Worm (Caenorhabditis elegans): ENCODE data around the gene C34F6.11.
A peak's percentile ranks its signal among the peaks of the same experiment; 100 is the strongest.

Gene C34F6.11

DNA sequence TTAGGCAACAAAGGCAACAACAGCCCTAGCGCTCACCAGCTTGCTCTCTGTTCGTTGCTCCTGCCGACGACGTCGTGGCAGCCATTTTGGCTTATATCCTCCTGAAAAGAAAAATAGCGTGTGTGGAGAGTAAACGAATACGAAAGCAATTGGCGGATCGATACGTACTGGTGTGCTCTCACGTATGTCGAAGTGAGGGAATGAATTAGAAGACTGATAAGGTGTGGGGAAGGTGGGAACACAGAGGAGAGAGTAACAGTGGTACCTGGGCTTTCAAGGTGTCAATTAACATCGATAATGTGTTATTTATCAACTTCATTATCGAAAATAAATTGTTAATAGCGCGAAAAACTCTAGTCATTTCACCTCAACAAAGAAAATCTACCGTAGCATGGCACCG lies 5.1 kb upstream of the C34F6.11 start, which contains the start of gene C34F6.5:
Gene C34F6.5 (minus strand): TSS at position 101 of the 400 bp plus-strand sequence.
- no peak for TF ChIP-seq ztf-11 (tag; optimal IDR thresholded peaks at IDR 0.05)
- no peak for TF ChIP-seq M03D4.4 (tag; optimal IDR thresholded peaks at IDR 0.05)
- no peak for TF ChIP-seq unc-120 (tag; optimal IDR thresholded peaks at IDR 0.05; ENCODE audit: poor library complexity, severe bottlenecking)
- no peak for TF ChIP-seq lsy-2 (tag; optimal IDR thresholded peaks at IDR 0.05)
- TF ChIP-seq nhr-28 (tag; optimal IDR thresholded peaks at IDR 0.05): no peak
- TF ChIP-seq mab-5 (tag; optimal IDR thresholded peaks at IDR 0.05): no peak
- TF ChIP-seq cnd-1 (tag; optimal IDR thresholded peaks at IDR 0.05): no peak
- no peak for TF ChIP-seq sem-2 (GFP tag; optimal IDR thresholded peaks at IDR 0.05)
- TF ChIP-seq snpc-4 (tag; optimal IDR thresholded peaks at IDR 0.05): no peak
- no peak for TF ChIP-seq nhr-237 (tag; optimal IDR thresholded peaks at IDR 0.05)
- no peak for TF ChIP-seq mls-2 (tag; optimal IDR thresholded peaks at IDR 0.05)
- no peak for TF ChIP-seq bed-3 (GFP tag; optimal IDR thresholded peaks at IDR 0.05)
- TF ChIP-seq flh-1 (GFP tag; optimal IDR thresholded peaks at IDR 0.05): no peak
- TF ChIP-seq nhr-2 (tag; optimal IDR thresholded peaks at IDR 0.05): no peak
- TF ChIP-seq lin-13 (tag; optimal IDR thresholded peaks at IDR 0.05): no peak
- no peak for TF ChIP-seq nhr-76 (tag; optimal IDR thresholded peaks at IDR 0.05)
- no peak for TF ChIP-seq unc-39 (tag; optimal IDR thresholded peaks at IDR 0.05)
- TF ChIP-seq sptf-1 (tag; optimal IDR thresholded peaks at IDR 0.05): no peak
- no peak for TF ChIP-seq ceh-39 (tag; optimal IDR thresholded peaks at IDR 0.05)

DNA sequence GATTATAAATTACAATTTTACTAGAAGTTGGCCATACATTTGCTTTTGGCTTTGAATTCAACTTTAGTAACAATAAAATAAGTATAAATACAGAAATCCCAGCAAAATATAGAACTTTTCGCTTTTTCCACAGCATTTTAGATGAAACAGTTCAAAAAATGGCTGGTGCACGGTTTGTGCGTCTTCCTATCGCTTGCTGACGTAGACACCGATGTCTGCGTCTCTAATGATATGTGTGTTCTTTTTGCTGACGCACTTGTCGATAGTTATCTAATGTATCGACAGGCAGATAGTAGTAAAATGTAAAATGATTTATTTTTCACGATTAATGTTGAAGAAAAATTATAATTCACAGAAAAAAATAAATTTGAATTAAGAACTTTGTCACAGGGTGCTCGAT lies 3.2 kb upstream of the C34F6.11 start, which contains the start of gene hst-2:
Gene hst-2 (minus strand): TSS at position 203 of the 400 bp plus-strand sequence.
- no peak for TF ChIP-seq nhr-28 (tag; optimal IDR thresholded peaks at IDR 0.05)
- peak; percentile 2 for TF ChIP-seq unc-120 (tag; optimal IDR thresholded peaks at IDR 0.05; ENCODE audit: poor library complexity, severe bottlenecking)
- TF ChIP-seq ztf-11 (tag; optimal IDR thresholded peaks at IDR 0.05): no peak
- TF ChIP-seq ham-2 (GFP tag; optimal IDR thresholded peaks at IDR 0.05): no peak
- TF ChIP-seq mep-1 (tag; optimal IDR thresholded peaks at IDR 0.05): peak; percentile 89
- TF ChIP-seq mls-2 (tag; optimal IDR thresholded peaks at IDR 0.05): peak; percentile 10
- TF ChIP-seq ceh-83 (GFP tag; optimal IDR thresholded peaks at IDR 0.05): no peak
- TF ChIP-seq bed-3 (GFP tag; optimal IDR thresholded peaks at IDR 0.05): peak; percentile 2
- TF ChIP-seq nhr-2 (tag; optimal IDR thresholded peaks at IDR 0.05): peak; percentile 55
- TF ChIP-seq nhr-76 (tag; optimal IDR thresholded peaks at IDR 0.05): no peak
- TF ChIP-seq unc-62 (GFP tag; optimal IDR thresholded peaks at IDR 0.05): peak; percentile 48
- peak; percentile 14 for TF ChIP-seq blmp-1 (tag; optimal IDR thresholded peaks at IDR 0.05)
- no peak for TF ChIP-seq lin-32 (GFP tag; optimal IDR thresholded peaks at IDR 0.05)
- TF ChIP-seq flh-1 (GFP tag; optimal IDR thresholded peaks at IDR 0.05): no peak
- TF ChIP-seq nhr-12 (tag; optimal IDR thresholded peaks at IDR 0.05): no peak
- peak; percentile 52 for TF ChIP-seq ces-1 (GFP tag; optimal IDR thresholded peaks at IDR 0.05)
- no peak for TF ChIP-seq mab-5 (tag; optimal IDR thresholded peaks at IDR 0.05)
- TF ChIP-seq drap-1 (GFP tag; optimal IDR thresholded peaks at IDR 0.05): peak; percentile 27
- TF ChIP-seq sem-2 (GFP tag; optimal IDR thresholded peaks at IDR 0.05): no peak
- TF ChIP-seq snpc-4 (tag; optimal IDR thresholded peaks at IDR 0.05): no peak
- peak; percentile 25 for TF ChIP-seq cnd-1 (tag; optimal IDR thresholded peaks at IDR 0.05)
- peak; percentile 59 for TF ChIP-seq ceh-39 (tag; optimal IDR thresholded peaks at IDR 0.05)
- no peak for TF ChIP-seq elt-1 (tag; optimal IDR thresholded peaks at IDR 0.05; ENCODE audit: borderline replicate concordance, insufficient read depth)
- TF ChIP-seq lin-13 (tag; optimal IDR thresholded peaks at IDR 0.05): peak; percentile 64
- peak; percentile 2 for TF ChIP-seq elt-3 (tag; optimal IDR thresholded peaks at IDR 0.05)
- no peak for TF ChIP-seq unc-39 (tag; optimal IDR thresholded peaks at IDR 0.05)
- TF ChIP-seq ceh-43 (GFP tag; optimal IDR thresholded peaks at IDR 0.05): no peak
- TF ChIP-seq lsy-2 (tag; optimal IDR thresholded peaks at IDR 0.05): peak; percentile 20
- no peak for TF ChIP-seq zip-8 (tag; optimal IDR thresholded peaks at IDR 0.05)
- peak; percentile 43 for TF ChIP-seq nhr-237 (tag; optimal IDR thresholded peaks at IDR 0.05)
- no peak for TF ChIP-seq tbx-8 (GFP tag; optimal IDR thresholded peaks at IDR 0.05)
- TF ChIP-seq pha-4 (tag; optimal IDR thresholded peaks at IDR 0.05): peak; percentile 59
- TF ChIP-seq hlh-1 (tag; optimal IDR thresholded peaks at IDR 0.05): peak; percentile 48
- TF ChIP-seq M03D4.4 (tag; optimal IDR thresholded peaks at IDR 0.05): peak; percentile 40
- peak; percentile 50 for TF ChIP-seq sptf-1 (tag; optimal IDR thresholded peaks at IDR 0.05)

DNA sequence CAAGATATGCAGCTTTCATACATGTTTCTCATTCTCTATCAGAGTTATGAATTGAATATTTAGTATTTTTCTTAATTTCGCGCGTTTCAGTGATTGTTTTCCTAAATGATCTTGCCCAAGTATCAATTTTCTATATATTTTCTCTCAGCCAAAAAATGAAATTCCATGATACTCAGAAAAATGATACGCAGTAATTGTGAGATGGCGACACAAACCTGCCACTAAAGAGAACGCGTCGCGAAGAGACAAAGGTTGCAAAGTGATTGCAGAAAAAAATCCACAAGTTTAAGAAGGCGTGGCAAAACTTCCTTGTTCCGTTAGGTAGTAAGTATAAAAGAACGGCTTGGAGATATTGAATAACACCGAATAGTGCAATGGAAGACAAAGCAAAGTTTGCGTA lies 2.6 kb downstream of the C34F6.11 start, which contains the start of gene col-179:
Gene col-179 (plus strand): TSS at position 301 of the 400 bp plus-strand sequence.
- TF ChIP-seq flh-1 (GFP tag; optimal IDR thresholded peaks at IDR 0.05) (no peak), unc-39 (tag; optimal IDR thresholded peaks at IDR 0.05) (no peak), drap-1 (GFP tag; optimal IDR thresholded peaks at IDR 0.05) (no peak), unc-120 (tag; optimal IDR thresholded peaks at IDR 0.05; ENCODE audit: poor library complexity, severe bottlenecking) (no peak), nhr-28 (tag; optimal IDR thresholded peaks at IDR 0.05) (no peak), blmp-1 (tag; optimal IDR thresholded peaks at IDR 0.05) (no peak), pha-4 (tag; optimal IDR thresholded peaks at IDR 0.05) (no peak), unc-62 (GFP tag; optimal IDR thresholded peaks at IDR 0.05) (no peak), cnd-1 (tag; optimal IDR thresholded peaks at IDR 0.05) (no peak), sptf-1 (tag; optimal IDR thresholded peaks at IDR 0.05) (no peak), lsy-2 (tag; optimal IDR thresholded peaks at IDR 0.05) (no peak), hlh-1 (tag; optimal IDR thresholded peaks at IDR 0.05) (no peak)

Data from whole organism, mixed stage, embryonic.